Worm (Caenorhabditis elegans) whole organism, mixed stage, embryonic: Measurements from ENCODE around the gene Y57A10A.27.

Source experiments
- ceh-43 ChIP-seq: fragments of 200-800 bp; sonication (Bioruptor generic); optimal IDR thresholded peaks from 2 replicates; lab custom pipeline; 2018; ENCODE audit warnings: mild to moderate bottlenecking, missing genetic modification characterization, moderate library complexity, missing compliant biosample characterization
- elt-1 ChIP-seq: sonication (generic microtip); optimal IDR thresholded peaks from 2 replicates; lab custom pipeline; 2017; ENCODE audit warnings: missing genetic modification characterization, mild to moderate bottlenecking, missing compliant biosample characterization, antibody characterized with exemption, moderate library complexity, borderline replicate concordance; ENCODE audit not compliant: insufficient read depth
- elt-3 ChIP-seq: fragments of 150-350 bp; optimal IDR thresholded peaks from 2 replicates; lab custom pipeline; 2014; ENCODE audit warnings: missing biosample characterization, missing genetic modification characterization
- mab-5 ChIP-seq: fragments of 150-350 bp; optimal IDR thresholded peaks from 2 replicates; lab custom pipeline; 2014; ENCODE audit warnings: missing biosample characterization, missing genetic modification characterization
- mls-2 ChIP-seq: sonication (generic microtip); optimal IDR thresholded peaks from 2 replicates; lab custom pipeline; 2016; ENCODE audit warnings: mild to moderate bottlenecking, missing genetic modification characterization, moderate library complexity, missing compliant biosample characterization
- nhr-2 ChIP-seq: fragments of 150-350 bp; optimal IDR thresholded peaks from 2 replicates; lab custom pipeline; 2014; ENCODE audit warnings: missing biosample characterization, missing genetic modification characterization
- nhr-237 ChIP-seq: fragments of 150-350 bp; optimal IDR thresholded peaks from 2 replicates; lab custom pipeline; 2014; ENCODE audit warnings: missing biosample characterization, missing genetic modification characterization
- nhr-28 ChIP-seq: fragments of 150-350 bp; optimal IDR thresholded peaks from 2 replicates; lab custom pipeline; 2014; ENCODE audit warnings: missing biosample characterization, missing genetic modification characterization
- nhr-76 ChIP-seq: sonication (generic microtip); optimal IDR thresholded peaks from 2 replicates; lab custom pipeline; 2017; ENCODE audit warnings: missing biosample characterization, missing genetic modification characterization
- pha-4 ChIP-seq: fragments of 150-350 bp; optimal IDR thresholded peaks from 2 replicates; lab custom pipeline; 2018; ENCODE audit warnings: missing biosample characterization, missing genetic modification reagents, missing genetic modification characterization
- snpc-4 ChIP-seq: fragments of 150-350 bp; optimal IDR thresholded peaks from 2 replicates; lab custom pipeline; 2014; ENCODE audit warnings: missing biosample characterization, missing genetic modification characterization
- unc-39 ChIP-seq: fragments of 150-350 bp; optimal IDR thresholded peaks from 2 replicates; lab custom pipeline; 2014; ENCODE audit warnings: missing biosample characterization, missing genetic modification characterization
- unc-62 ChIP-seq: fragments of 150-350 bp; optimal IDR thresholded peaks from 2 replicates; lab custom pipeline; 2014; ENCODE audit warnings: missing biosample characterization, missing genetic modification reagents, missing genetic modification characterization
- ztf-11 ChIP-seq: fragments of 150-350 bp; optimal IDR thresholded peaks from 2 replicates; lab custom pipeline; 2014; ENCODE audit warnings: missing biosample characterization, missing genetic modification characterization

- TF ChIP-seq nhr-28 (tag; lab: Kevin White, UChicago), result no peak
- TF ChIP-seq ceh-43, result no peak
- TF ChIP-seq elt-1 (tag; lab: Kevin White, UChicago), result no peak
- no peak for TF ChIP-seq unc-62
- TF ChIP-seq pha-4 (tag; lab: Kevin White, UChicago), result no peak
- TF ChIP-seq nhr-2, result no peak
- no peak for TF ChIP-seq snpc-4
- TF ChIP-seq mls-2 (tag; lab: Kevin White, UChicago), result no peak
- TF ChIP-seq unc-39, result no peak
- TF ChIP-seq ztf-11 (tag; lab: Kevin White, UChicago), result no peak
- TF ChIP-seq nhr-76 (tag; lab: Kevin White, UChicago), result no peak
- no peak for TF ChIP-seq mab-5 (tag; lab: Kevin White, UChicago)
- TF ChIP-seq nhr-237 (tag; lab: Kevin White, UChicago), result no peak
- TF ChIP-seq elt-3, result no peak
These were observed 14.3 kb downstream of the Y57A10A.27 start for ce11 chrII:12260538-12260937.
